Worm (Caenorhabditis elegans) whole organism, L3 larva: ENCODE data around the gene K03B4.8.

Experiments
- ZK546.5 ChIP-seq: sonication (generic microtip); optimal IDR thresholded peaks from 2 replicates; lab custom pipeline; 2017; ENCODE audit warnings: missing biosample characterization, missing genetic modification characterization
- aly-2 ChIP-seq: fragments of 150-350 bp; optimal IDR thresholded peaks from 2 replicates; lab custom pipeline; 2014; ENCODE audit warnings: missing biosample characterization, missing genetic modification characterization
- fos-1 ChIP-seq: fragments of 150-350 bp; optimal IDR thresholded peaks from 2 replicates; lab custom pipeline; 2014; ENCODE audit warnings: missing biosample characterization, missing genetic modification characterization
- hmg-11 ChIP-seq: sonication (generic microtip); optimal IDR thresholded peaks from 2 replicates; lab custom pipeline; 2016; ENCODE audit warnings: missing genetic modification characterization, missing compliant biosample characterization
- jun-1 ChIP-seq: fragments of 150-350 bp; optimal IDR thresholded peaks from 2 replicates; lab custom pipeline; 2014; ENCODE audit warnings: missing biosample characterization, missing genetic modification reagents, missing genetic modification characterization
- mdl-1 ChIP-seq: fragments of 150-350 bp; optimal IDR thresholded peaks from 2 replicates; lab custom pipeline; 2014; ENCODE audit warnings: missing biosample characterization, missing genetic modification characterization
- nhr-23 ChIP-seq: fragments of 150-350 bp; optimal IDR thresholded peaks from 2 replicates; lab custom pipeline; 2014; ENCODE audit warnings: missing biosample characterization, missing genetic modification reagents, missing genetic modification characterization
- nhr-77 ChIP-seq: fragments of 150-350 bp; optimal IDR thresholded peaks from 2 replicates; lab custom pipeline; 2014; ENCODE audit warnings: missing biosample characterization, missing genetic modification characterization
- skn-1 ChIP-seq: fragments of 150-350 bp; optimal IDR thresholded peaks from 2 replicates; lab custom pipeline; 2014; ENCODE audit warnings: missing biosample characterization, missing genetic modification characterization
- ztf-11 ChIP-seq: fragments of 150-350 bp; optimal IDR thresholded peaks from 2 replicates; lab custom pipeline; 2014; ENCODE audit warnings: missing biosample characterization, missing genetic modification characterization

ce11 chrV:4692382-4693281, 18.2 kb upstream of the K03B4.8 start, which contains the start of gene cpg-8:
- no peak for TF ChIP-seq fos-1 (tag; lab: Kevin White, UChicago)
- TF ChIP-seq nhr-23 (tag; lab: Kevin White, UChicago), result no peak
- TF ChIP-seq mdl-1 (tag; lab: Kevin White, UChicago), result no peak
- TF ChIP-seq hmg-11 (tag; lab: Kevin White, UChicago), result no peak
- TF ChIP-seq skn-1 (tag; lab: Kevin White, UChicago), result no peak
- TF ChIP-seq ztf-11 (tag; lab: Kevin White, UChicago), result no peak
- no peak for TF ChIP-seq ZK546.5 (tag; lab: Kevin White, UChicago)
- no peak for TF ChIP-seq aly-2
- TF ChIP-seq jun-1 (tag; lab: Kevin White, UChicago), result no peak
- TF ChIP-seq nhr-77 (tag; lab: Kevin White, UChicago), result no peak
